Fruit fly (Drosophila melanogaster): Measurements from ENCODE around the gene CG14787.

CG14787 gene

dm6 chrX:1478276-1479122 lies 17.0 kb upstream of the CG14787 start, which contains the start of gene rush (continued):
- TF ChIP-seq CG6792 (GFP tag; optimal IDR thresholded peaks at IDR 0.05) = peak; percentile 13
- peak; percentile 34 for TF ChIP-seq CG32006 (GFP tag; optimal IDR thresholded peaks at IDR 0.05)
- TF ChIP-seq vri (GFP tag; optimal IDR thresholded peaks at IDR 0.05) = no peak
- TF ChIP-seq Hr39 (GFP tag; optimal IDR thresholded peaks at IDR 0.05) = peak; percentile 57
- peak; percentile 51 for TF ChIP-seq CG31627 (GFP tag; optimal IDR thresholded peaks at IDR 0.05)
- TF ChIP-seq CG16779 (tag; optimal IDR thresholded peaks at IDR 0.05) = no peak
- TF ChIP-seq CG34406 (GFP tag; optimal IDR thresholded peaks at IDR 0.05) = peak; percentile 7
- peak; percentile 17 for TF ChIP-seq CG11902 (GFP tag; optimal IDR thresholded peaks at IDR 0.05)
- 0 out of 2 replicates have a peak, but pooled peaks have one; percentile 16 for TF ChIP-seq CG15336 (GFP tag; IDR thresholded peaks at IDR 0.05)
- TF ChIP-seq Smox (GFP tag; optimal IDR thresholded peaks at IDR 0.05) = peak; percentile 32
- peak; percentile 44 for TF ChIP-seq acj6 (GFP tag; optimal IDR thresholded peaks at IDR 0.05)
- TF ChIP-seq CG3032 (tag; optimal IDR thresholded peaks at IDR 0.05) = peak; percentile 22
- peak; percentile 11 for TF ChIP-seq CG3919 (GFP tag; optimal IDR thresholded peaks at IDR 0.05)
- TF ChIP-seq CG6163 (GFP tag; IDR thresholded peaks at IDR 0.05) = 0 out of 3 replicates have a peak, but pooled peaks have one; percentile 41
- peak in 1 of 2 experiments; percentile 15 for TF ChIP-seq ss (GFP tag; optimal IDR thresholded peaks at IDR 0.05)
- TF ChIP-seq Lpt (GFP tag; optimal IDR thresholded peaks at IDR 0.05) = no peak
- peak; percentile 46 for TF ChIP-seq fkh (GFP tag; optimal IDR thresholded peaks at IDR 0.05)

dm6 chrX:1476848-1477247 lies 15.4 kb upstream of the CG14787 start, which contains the start of the genes Rab27 and mei-38:
Gene Rab27, minus strand, starts transcription at chrX:1476974.
Gene mei-38, plus strand, starts transcription at chrX:1477063.
- TF ChIP-seq CG3919 (GFP tag; optimal IDR thresholded peaks at IDR 0.05) (no peak), lz (GFP tag; optimal IDR thresholded peaks at IDR 0.05) (peak; percentile 8), Sox14 (GFP tag; optimal IDR thresholded peaks at IDR 0.05) (peak; percentile 52), pdm3 (GFP tag; optimal IDR thresholded peaks at IDR 0.05) (no peak), esn (GFP tag; optimal IDR thresholded peaks at IDR 0.05) (peak; percentile 14), cyc (GFP tag; optimal IDR thresholded peaks at IDR 0.05) (peak; percentile 12), Ets21C (GFP tag; optimal IDR thresholded peaks at IDR 0.05) (no peak), CG31627 (GFP tag; optimal IDR thresholded peaks at IDR 0.05) (peak; percentile 24), topi (GFP tag; optimal IDR thresholded peaks at IDR 0.05) (peak; percentile 24)

- TF ChIP-seq esn (GFP tag; optimal IDR thresholded peaks at IDR 0.05) = no peak
- no peak for TF ChIP-seq cyc (GFP tag; optimal IDR thresholded peaks at IDR 0.05)
- no peak for TF ChIP-seq achi (GFP tag; optimal IDR thresholded peaks at IDR 0.05)
- no peak for TF ChIP-seq CG11902 (GFP tag; optimal IDR thresholded peaks at IDR 0.05)
- TF ChIP-seq CG11294 (GFP tag; IDR thresholded peaks at IDR 0.05) = no peak
- TF ChIP-seq spab (GFP tag; optimal IDR thresholded peaks at IDR 0.05) = no peak
Observed at dm6 chrX:1476436-1476835, 15.0 kb upstream of the CG14787 start.

- TF ChIP-seq net (GFP tag; optimal IDR thresholded peaks at IDR 0.05) = no peak
- TF ChIP-seq Sox102F (GFP tag; optimal IDR thresholded peaks at IDR 0.05) = no peak
- TF ChIP-seq CG15336 (GFP tag; IDR thresholded peaks at IDR 0.05) = no peak
- no peak for TF ChIP-seq CG3919 (GFP tag; optimal IDR thresholded peaks at IDR 0.05)
- TF ChIP-seq CG32006 (GFP tag; optimal IDR thresholded peaks at IDR 0.05) = no peak
- TF ChIP-seq Blimp-1 (GFP tag; optimal IDR thresholded peaks at IDR 0.05) = no peak
- no peak for TF ChIP-seq salr (GFP tag; optimal IDR thresholded peaks at IDR 0.05)
- no peak for TF ChIP-seq CG4318 (GFP tag; optimal IDR thresholded peaks at IDR 0.05)
- TF ChIP-seq CG6163 (GFP tag; IDR thresholded peaks at IDR 0.05) = no peak
- TF ChIP-seq fkh (GFP tag; optimal IDR thresholded peaks at IDR 0.05) = no peak
- TF ChIP-seq ss (GFP tag; optimal IDR thresholded peaks at IDR 0.05) = no peak
- no peak for TF ChIP-seq Met (GFP tag; optimal IDR thresholded peaks at IDR 0.05)
Observed at dm6 chrX:1472222-1472621, 10.7 kb upstream of the CG14787 start, which contains the start of gene CG14780. Gene CG14780, plus strand, starts transcription at chrX:1472522.
